In genomic region chr3L:18957032-18957431, dm6 we compare ENCODE assay signal across 4 fruit fly cellular contexts.
TF ChIP-seq lines count a peak whose summit lies in the region.

No protein-coding gene starts in this region.

- TF ChIP-seq CTCF in whole organism, embryonic (GFP tag; optimal IDR thresholded peaks at IDR 0.05; lab: Kevin White, UChicago) = peak; percentile 4

TF ChIP-seq in whole organism, adult, 20 proteins besides CTCF, POLR2A, EP300 and RAD21:
- TF ChIP-seq CG7101 (tag; optimal IDR thresholded peaks at IDR 0.05; lab: Kevin White, UChicago) (no peak), pad (GFP tag; optimal IDR thresholded peaks at IDR 0.05; lab: Kevin White, UChicago) (peak; percentile 97)

TF ChIP-seq in whole organism, embryonic, 481 proteins besides CTCF, POLR2A, EP300 and RAD21:
- TF ChIP-seq Sox102F (GFP tag; optimal IDR thresholded peaks at IDR 0.05; lab: Kevin White, UChicago) = no peak
- TF ChIP-seq CG13287 (GFP tag; IDR thresholded peaks at IDR 0.05; lab: Robert Waterston, UW; ENCODE audit: partially characterized antibody) = 0 out of 2 replicates have a peak, but pooled peaks have one; percentile 18
- peak; percentile 18 for TF ChIP-seq CG15601 (tag; optimal IDR thresholded peaks at IDR 0.05; lab: Kevin White, UChicago)

TF ChIP-seq in whole organism, prepupa, 60 proteins besides CTCF, POLR2A, EP300 and RAD21:
- peak; percentile 22 for TF ChIP-seq Eip78C (GFP tag; lab: Kevin White, UChicago)
- TF ChIP-seq CG16779 (tag; optimal IDR thresholded peaks at IDR 0.05; lab: Kevin White, UChicago) = no peak
- no peak for TF ChIP-seq Sox15 (GFP tag; optimal IDR thresholded peaks at IDR 0.05; lab: Kevin White, UChicago)

TF ChIP-seq in whole organism, wandering third instar larva, 38 proteins besides CTCF, POLR2A, EP300 and RAD21:
- TF ChIP-seq Sp1 (GFP tag; optimal IDR thresholded peaks at IDR 0.05; lab: Kevin White, UChicago) = no peak
- TF ChIP-seq pan (optimal IDR thresholded peaks at IDR 0.05; lab: Kevin White, UChicago) = peak; percentile 3
- TF ChIP-seq N (GFP tag; optimal IDR thresholded peaks at IDR 0.05; lab: Kevin White, UChicago) = peak; percentile 79
- peak; percentile 66 for TF ChIP-seq Myc (optimal IDR thresholded peaks at IDR 0.05; lab: Kevin White, UChicago)
- TF ChIP-seq rgr (GFP tag; optimal IDR thresholded peaks at IDR 0.05; lab: Kevin White, UChicago) = no peak
- no peak for TF ChIP-seq sv (GFP tag; optimal IDR thresholded peaks at IDR 0.05; lab: Kevin White, UChicago)
